Worm (Caenorhabditis elegans): ENCODE results near the gene cct-6.

DNA sequence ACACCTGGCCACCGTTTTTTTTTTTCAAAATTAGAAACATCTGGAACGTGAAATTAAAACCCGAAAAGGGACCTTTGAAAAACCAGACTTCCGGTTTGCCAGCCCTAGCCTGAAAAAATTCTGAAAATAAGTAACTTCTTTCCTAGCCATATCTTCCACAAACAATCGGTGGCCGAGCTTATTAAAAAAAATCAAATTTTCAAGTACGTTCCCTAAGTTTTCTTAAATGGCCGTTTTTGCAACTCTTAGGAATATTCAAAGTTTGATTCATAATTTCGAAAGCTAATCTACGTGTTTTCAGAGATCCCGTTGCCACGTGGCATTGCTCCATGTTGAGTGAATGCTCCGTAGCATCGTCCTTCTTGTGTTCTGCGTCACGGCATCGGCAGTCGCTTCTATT, 31.9 kb downstream of the cct-6 start, which contains the start of gene R12B2.8:
- TF ChIP-seq lsy-2 (tag; optimal IDR thresholded peaks at IDR 0.05) (no peak), nhr-76 (tag; optimal IDR thresholded peaks at IDR 0.05) (no peak), flh-1 (GFP tag; optimal IDR thresholded peaks at IDR 0.05) (no peak)
